Fruit fly (Drosophila melanogaster) whole organism, embryonic: Measurements from ENCODE around the gene CG7370.

Experiments used
- Antp ChIP-seq: fragments of 200-800 bp; sonication (Bioruptor generic); optimal IDR thresholded peaks from 3 replicates; lab custom pipeline; 2016; ENCODE audit warnings: missing biosample characterization, missing genetic modification characterization
- Atf3 ChIP-seq: fragments of 200-800 bp; sonication (Bioruptor generic); optimal IDR thresholded peaks from 3 replicates; lab custom pipeline; 2016; ENCODE audit warnings: missing biosample characterization, missing genetic modification characterization
- Awh ChIP-seq: fragments of 200-800 bp; sonication (Bioruptor generic); IDR thresholded peaks from 2 replicates; pipeline ENCODE4, ENCODE4 v1.3.6; 2022; ENCODE audit warnings: missing biosample characterization, missing genetic modification characterization
- Blimp-1 ChIP-seq: fragments of 200-800 bp; sonication (Bioruptor generic); optimal IDR thresholded peaks from 3 replicates; lab custom pipeline; 2018; ENCODE audit warnings: missing biosample characterization, missing genetic modification characterization, mild to moderate bottlenecking, moderate library complexity, missing genetic modification reagents
- CG10209 ChIP-seq: fragments of 200-800 bp; sonication (Bioruptor generic); optimal IDR thresholded peaks from 3 replicates; lab custom pipeline; 2017; ENCODE audit warnings: missing biosample characterization, mild to moderate bottlenecking, missing genetic modification characterization, missing genetic modification reagents
- CG10267 ChIP-seq: fragments of 200-800 bp; sonication (Bioruptor generic); optimal IDR thresholded peaks from 2 replicates; lab custom pipeline; 2018; ENCODE audit warnings: missing biosample characterization, mild to moderate bottlenecking, missing genetic modification characterization, moderate library complexity
- CG10543 ChIP-seq: fragments of 200-800 bp; sonication (Bioruptor generic); optimal IDR thresholded peaks from 3 replicates; lab custom pipeline; 2017; ENCODE audit warnings: missing biosample characterization, mild to moderate bottlenecking, missing genetic modification characterization, moderate library complexity
- CG14710 ChIP-seq: fragments of 200-800 bp; sonication (Bioruptor generic); optimal IDR thresholded peaks from 3 replicates; lab custom pipeline; 2019; ENCODE audit warnings: missing biosample characterization, mild to moderate bottlenecking, missing genetic modification characterization, moderate library complexity
- CG1603 ChIP-seq: fragments of 200-800 bp; sonication (Bioruptor generic); optimal IDR thresholded peaks from 2 replicates; lab custom pipeline; 2019; ENCODE audit warnings: missing biosample characterization, mild to moderate bottlenecking, missing genetic modification characterization, moderate library complexity
- CG16779 ChIP-seq: fragments of 200-800 bp; sonication (Bioruptor generic); IDR thresholded peaks from 2 replicates; pipeline ENCODE4 v1.3.6; 2022; ENCODE audit warnings: missing biosample characterization, missing genetic modification characterization
- CG17829 ChIP-seq: fragments of 200-800 bp; optimal IDR thresholded peaks from 2 replicates; lab custom pipeline; 2019; ENCODE audit warnings: missing biosample characterization, mild to moderate bottlenecking, missing genetic modification characterization, moderate library complexity
- CG2116 ChIP-seq: fragments of 200-800 bp; sonication (Bioruptor generic); optimal IDR thresholded peaks from 3 replicates; lab custom pipeline; 2018; ENCODE audit warnings: missing biosample characterization, mild to moderate bottlenecking, missing genetic modification characterization
- CG30020 ChIP-seq: fragments of 200-800 bp; optimal IDR thresholded peaks from 2 replicates; lab custom pipeline; 2019; ENCODE audit warnings: missing biosample characterization, mild to moderate bottlenecking, missing genetic modification characterization, moderate library complexity
- CG4424 ChIP-seq: fragments of 200-800 bp; sonication (Bioruptor generic); optimal IDR thresholded peaks from 3 replicates; lab custom pipeline; 2016; ENCODE audit warnings: missing biosample characterization, missing genetic modification characterization
- CG4730 ChIP-seq: fragments of 200-800 bp; sonication (Bioruptor generic); IDR thresholded peaks from 2 replicates; pipeline ENCODE4 v1.3.6; 2022; ENCODE audit warnings: missing biosample characterization, missing genetic modification characterization
- CG5180 ChIP-seq: fragments of 200-800 bp; sonication (Bioruptor generic); optimal IDR thresholded peaks from 3 replicates; lab custom pipeline; 2017; ENCODE audit warnings: missing biosample characterization, missing genetic modification characterization, mild to moderate bottlenecking, moderate library complexity, missing genetic modification reagents
- CG7839 ChIP-seq: fragments of 200-800 bp; sonication (Bioruptor generic); optimal IDR thresholded peaks from 3 replicates; lab custom pipeline; 2018; ENCODE audit warnings: missing biosample characterization, mild to moderate bottlenecking, missing genetic modification characterization, moderate library complexity
- CG8281 ChIP-seq: fragments of 200-800 bp; sonication (Bioruptor generic); optimal IDR thresholded peaks from 2 replicates; lab custom pipeline; 2018; ENCODE audit warnings: missing biosample characterization, mild to moderate bottlenecking, missing genetic modification characterization, moderate library complexity
- CG8478 ChIP-seq: fragments of >200 bp; optimal IDR thresholded peaks from 2 replicates; lab custom pipeline; 2018
- CG9609 ChIP-seq: fragments of 200-800 bp; sonication (Bioruptor generic); optimal IDR thresholded peaks from 3 replicates; lab custom pipeline; 2016; ENCODE audit warnings: missing biosample characterization, missing genetic modification characterization
- D19A ChIP-seq: fragments of 200-800 bp; optimal IDR thresholded peaks from 3 replicates; lab custom pipeline; 2019; ENCODE audit warnings: missing biosample characterization, mild to moderate bottlenecking, missing genetic modification characterization, moderate library complexity
- Dip2 ChIP-seq: fragments of 200-800 bp; sonication (Bioruptor generic); IDR thresholded peaks from 2 replicates; pipeline ENCODE4 v1.3.6; 2022; ENCODE audit warnings: missing biosample characterization, missing genetic modification characterization
- Ets65A ChIP-seq: fragments of 200-800 bp; sonication (Bioruptor generic); peaks from one replicate; lab custom pipeline; 2016; ENCODE audit warnings: missing biosample characterization, missing genetic modification characterization
- GATAe ChIP-seq: fragments of 200-800 bp; sonication (Bioruptor generic); conservative IDR thresholded peaks from 2 replicates; pipeline ENCODE4 v1.3.6; 2022; ENCODE audit warnings: missing biosample characterization, missing genetic modification characterization
- Hmx ChIP-seq: fragments of 200-800 bp; sonication (Bioruptor generic); optimal IDR thresholded peaks from 2 replicates; lab custom pipeline; 2016; ENCODE audit warnings: missing biosample characterization, missing genetic modification characterization
- Lhr ChIP-seq: fragments of 200-800 bp; sonication (Bioruptor generic); optimal IDR thresholded peaks from 3 replicates; lab custom pipeline; 2017; ENCODE audit warnings: mild to moderate bottlenecking, missing biosample characterization, missing genetic modification reagents, missing genetic modification characterization
- Med ChIP-seq: fragments of 200-800 bp; sonication (Bioruptor generic); peaks from one replicate; lab custom pipeline; 2016; ENCODE audit warnings: missing biosample characterization, missing genetic modification characterization, mild to moderate bottlenecking, inconsistent platforms, moderate library complexity
- Meics ChIP-seq: fragments of 200-800 bp; sonication (Bioruptor generic); optimal IDR thresholded peaks from 2 replicates; lab custom pipeline; 2017; ENCODE audit warnings: missing biosample characterization, mild to moderate bottlenecking, missing genetic modification characterization
- NK7.1 ChIP-seq: fragments of 200-800 bp; sonication (Bioruptor generic); optimal IDR thresholded peaks from 3 replicates; lab custom pipeline; 2016; ENCODE audit warnings: missing biosample characterization, missing genetic modification characterization
- NfI ChIP-seq: fragments of 200-800 bp; sonication (Bioruptor generic); optimal IDR thresholded peaks from 3 replicates; lab custom pipeline; 2018; ENCODE audit warnings: missing biosample characterization, mild to moderate bottlenecking, missing genetic modification characterization, moderate library complexity
- Oaz ChIP-seq: fragments of 200-800 bp; sonication (Bioruptor generic); IDR thresholded peaks from 2 replicates; pipeline ENCODE4 v1.3.6; 2022; ENCODE audit warnings: missing biosample characterization, missing genetic modification characterization
- Scr ChIP-seq: fragments of 200-800 bp; sonication (Bioruptor generic); IDR thresholded peaks from 2 replicates; pipeline ENCODE4 v1.3.6; 2022; ENCODE audit warnings: missing biosample characterization, missing genetic modification characterization; ENCODE audit not compliant: partially characterized antibody
- Six4 ChIP-seq: fragments of 200-800 bp; sonication (Bioruptor generic); optimal IDR thresholded peaks from 2 replicates; lab custom pipeline; 2016; ENCODE audit warnings: missing biosample characterization, missing genetic modification characterization
- Sry-β ChIP-seq: fragments of 200-800 bp; sonication (Bioruptor generic); optimal IDR thresholded peaks from 2 replicates; lab custom pipeline; 2018; ENCODE audit warnings: missing biosample characterization, mild to moderate bottlenecking, missing genetic modification characterization, moderate library complexity
- Tbp ChIP-seq: fragments of >200 bp; optimal IDR thresholded peaks from 2 replicates; lab custom pipeline; 2018; ENCODE audit warnings: missing biosample characterization, missing genetic modification characterization
- bsh ChIP-seq, 2 experiments: fragments of 200-800 bp; sonication (Bioruptor generic); optimal IDR thresholded peaks; 2 replicates each; lab custom pipeline; 2017 to 2018; ENCODE audit warnings: mild to moderate bottlenecking in 2 of 2, missing biosample characterization in 2 of 2, missing genetic modification characterization in 2 of 2, moderate library complexity in 1 of 2
- btn ChIP-seq: fragments of 200-800 bp; sonication (Bioruptor generic); optimal IDR thresholded peaks from 2 replicates; lab custom pipeline; 2016; ENCODE audit warnings: missing biosample characterization, missing genetic modification characterization
- cwo ChIP-seq: fragments of 200-800 bp; sonication (Bioruptor generic); optimal IDR thresholded peaks from 3 replicates; lab custom pipeline; 2017; ENCODE audit warnings: missing biosample characterization, missing genetic modification characterization, mild to moderate bottlenecking, moderate library complexity, missing genetic modification reagents
- dmrt11E ChIP-seq: fragments of 200-800 bp; sonication (Bioruptor generic); optimal IDR thresholded peaks from 3 replicates; lab custom pipeline; 2018; ENCODE audit warnings: missing biosample characterization, mild to moderate bottlenecking, missing genetic modification characterization, moderate library complexity
- ewg ChIP-seq: fragments of 200-800 bp; sonication (Bioruptor generic); optimal IDR thresholded peaks from 3 replicates; lab custom pipeline; 2017; ENCODE audit warnings: mild to moderate bottlenecking, missing biosample characterization, missing genetic modification reagents, missing genetic modification characterization
- fu2 ChIP-seq: fragments of 200-800 bp; sonication (Bioruptor generic); optimal IDR thresholded peaks from 2 replicates; lab custom pipeline; 2016; ENCODE audit warnings: missing biosample characterization, missing genetic modification characterization
- grn ChIP-seq: fragments of 200-800 bp; sonication (Bioruptor generic); optimal IDR thresholded peaks from 3 replicates; lab custom pipeline; 2017; ENCODE audit warnings: missing biosample characterization, missing genetic modification characterization
- gsb-n ChIP-seq: fragments of 200-800 bp; sonication (Bioruptor generic); optimal IDR thresholded peaks from 3 replicates; lab custom pipeline; 2018; ENCODE audit warnings: missing biosample characterization, mild to moderate bottlenecking, missing genetic modification characterization
- ham ChIP-seq: fragments of 200-800 bp; sonication (Bioruptor generic); IDR thresholded peaks from 2 replicates; pipeline ENCODE4 v1.3.6; 2022; ENCODE audit warnings: missing biosample characterization, missing genetic modification characterization
- jigr1 ChIP-seq: fragments of 200-800 bp; sonication (Bioruptor generic); IDR thresholded peaks from 3 replicates; pipeline ENCODE4 v1.3.6; 2022; ENCODE audit warnings: missing biosample characterization, missing genetic modification characterization
- jumu ChIP-seq: fragments of 200-800 bp; sonication (Bioruptor generic); optimal IDR thresholded peaks from 3 replicates; lab custom pipeline; 2016; ENCODE audit warnings: missing biosample characterization, missing genetic modification characterization
- ro ChIP-seq: fragments of 200-800 bp; sonication (Bioruptor generic); IDR thresholded peaks from 2 replicates; pipeline ENCODE4 v1.3.6; 2022; ENCODE audit warnings: missing biosample characterization, missing genetic modification characterization
- sens ChIP-seq: fragments of 200-800 bp; sonication (Bioruptor generic); peaks from one replicate; lab custom pipeline; 2016; ENCODE audit warnings: missing biosample characterization, missing genetic modification characterization
- shn ChIP-seq: fragments of 200-800 bp; sonication (Bioruptor generic); optimal IDR thresholded peaks from 3 replicates; lab custom pipeline; 2016; ENCODE audit warnings: missing biosample characterization, missing genetic modification characterization
- sug ChIP-seq: fragments of 200-800 bp; optimal IDR thresholded peaks from 2 replicates; lab custom pipeline; 2019; ENCODE audit warnings: missing biosample characterization, mild to moderate bottlenecking, missing genetic modification characterization, moderate library complexity
- tup ChIP-seq: fragments of 200-800 bp; sonication (Bioruptor generic); optimal IDR thresholded peaks from 2 replicates; lab custom pipeline; 2016; ENCODE audit warnings: missing biosample characterization, mild to moderate bottlenecking, missing genetic modification characterization, moderate library complexity

Gene CG7370

DNA sequence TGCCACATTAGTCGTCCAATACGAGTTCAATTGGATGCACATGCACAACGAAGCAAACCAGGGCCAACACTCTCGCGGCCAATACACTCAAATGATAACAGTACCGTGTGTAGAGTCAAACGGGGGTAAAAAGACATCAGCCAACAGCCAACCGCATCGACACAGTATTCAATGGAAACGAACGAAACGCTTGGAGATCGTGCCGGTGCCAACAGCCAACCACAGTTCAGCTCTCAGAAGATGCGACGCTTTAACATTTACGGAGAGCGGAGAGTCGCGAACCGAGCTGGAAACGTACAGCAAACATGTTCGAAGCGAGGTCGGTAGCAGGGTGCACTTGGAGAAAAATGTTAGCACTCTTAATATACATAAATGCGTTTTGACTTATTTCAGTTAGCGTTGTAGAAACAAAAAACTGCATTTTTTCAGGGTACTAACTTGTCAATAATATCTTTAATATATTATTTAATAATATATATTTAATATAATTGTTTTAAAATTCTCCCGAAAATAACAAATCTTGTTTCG is 38.5 kb downstream of the CG7370 start (continued):
- TF ChIP-seq Dip2 (no peak), CG1603 (no peak), sug (tag; lab: Kevin White, UChicago) (no peak), CG4730 (GFP tag; lab: Robert Waterston, UW) (0 out of 2 replicates have a peak, but pooled peaks have one; percentile 16), CG8478 (lab: Kevin White, UChicago) (no peak), CG9609 (no peak), CG4424 (GFP tag; lab: Kevin White, UChicago) (peak; percentile 62), CG10543 (no peak), fu2 (no peak), Hmx (GFP tag; lab: Kevin White, UChicago) (no peak), jigr1 (no peak), ewg (GFP tag; lab: Kevin White, UChicago) (peak; percentile 28), Lhr (peak; percentile 1), Oaz (GFP tag; lab: Robert Waterston, UW) (no peak), Tbp (GFP tag; lab: Kevin White, UChicago) (no peak), CG14710 (tag; lab: Kevin White, UChicago) (no peak), Med (GFP tag; lab: Kevin White, UChicago) (peak; percentile 83), ro (GFP tag; lab: Robert Waterston, UW) (no peak), CG5180 (GFP tag; lab: Kevin White, UChicago) (peak; percentile 98), gsb-n (tag; lab: Kevin White, UChicago) (peak; percentile 75), D19A (tag; lab: Kevin White, UChicago) (peak; percentile 69), tup (GFP tag; lab: Kevin White, UChicago) (no peak), Antp (GFP tag; lab: Kevin White, UChicago) (no peak), ham (no peak), Ets65A (GFP tag; lab: Kevin White, UChicago) (peak; percentile 41), CG30020 (no peak), Blimp-1 (GFP tag; lab: Kevin White, UChicago) (no peak), Meics (GFP tag; lab: Kevin White, UChicago) (peak; percentile 64), CG7839 (tag; lab: Kevin White, UChicago) (no peak), CG10267 (peak; percentile 73), NK7.1 (GFP tag; lab: Kevin White, UChicago) (no peak), CG17829 (tag; lab: Kevin White, UChicago) (peak; percentile 80), Six4 (peak; percentile 66), CG8281 (tag; lab: Kevin White, UChicago) (peak; percentile 30), Awh (GFP tag; lab: Robert Waterston, UW) (peak; percentile 52; the same call in 1 of the 2 replicates), dmrt11E (tag; lab: Kevin White, UChicago) (peak; percentile 87), sens (GFP tag; lab: Kevin White, UChicago) (peak; percentile 77), bsh (GFP tag; optimal IDR thresholded peaks at IDR 0.05; lab: Kevin White, UChicago) (peak; percentile 50 to 86), Scr (GFP tag; lab: Robert Waterston, UW) (no peak), CG10209 (peak; percentile 77), CG2116 (GFP tag; lab: Kevin White, UChicago) (peak; percentile 28), Sry-β (no peak), shn (GFP tag; lab: Kevin White, UChicago) (no peak), jumu (GFP tag; lab: Kevin White, UChicago) (no peak), cwo (GFP tag; lab: Kevin White, UChicago) (no peak), NfI (peak; percentile 39), CG16779 (GFP tag; lab: Robert Waterston, UW) (no peak), btn (GFP tag; lab: Kevin White, UChicago) (no peak), grn (no peak), Atf3 (peak; percentile 23), GATAe (GFP tag; lab: Robert Waterston, UW) (no peak)
